Fruit fly (Drosophila melanogaster) whole organism, embryonic: ENCODE data around the gene Npc2g.

Source experiments
- Aef1 ChIP-seq: fragments of 200-800 bp; sonication (Bioruptor generic); IDR thresholded peaks from 3 replicates; pipeline ENCODE4 v1.3.6; 2022; ENCODE audit warnings: missing biosample characterization, missing genetic modification characterization
- Atf6 ChIP-seq: fragments of 200-800 bp; sonication (Bioruptor generic); IDR thresholded peaks from 2 replicates; pipeline ENCODE4 v1.3.6; 2022; ENCODE audit warnings: missing biosample characterization, missing genetic modification characterization
- CG10543 ChIP-seq: fragments of 200-800 bp; sonication (Bioruptor generic); optimal IDR thresholded peaks from 3 replicates; lab custom pipeline; 2017; ENCODE audit warnings: missing biosample characterization, mild to moderate bottlenecking, missing genetic modification characterization, moderate library complexity
- CG11456 ChIP-seq: fragments of 200-800 bp; sonication (Bioruptor generic); IDR thresholded peaks from 3 replicates; pipeline ENCODE4 v1.3.6; 2022; ENCODE audit warnings: missing biosample characterization, missing genetic modification characterization
- CG13424 ChIP-seq: fragments of 200-800 bp; sonication (Bioruptor generic); optimal IDR thresholded peaks from 2 replicates; lab custom pipeline; 2019; ENCODE audit warnings: missing biosample characterization, mild to moderate bottlenecking, missing genetic modification characterization, moderate library complexity
- CG15479 ChIP-seq: fragments of 200-800 bp; sonication (Bioruptor generic); optimal IDR thresholded peaks from 3 replicates; lab custom pipeline; 2019; ENCODE audit warnings: missing biosample characterization, mild to moderate bottlenecking, missing genetic modification characterization, moderate library complexity
- CG16779 ChIP-seq: fragments of 200-800 bp; sonication (Bioruptor generic); IDR thresholded peaks from 2 replicates; pipeline ENCODE4 v1.3.6; 2022; ENCODE audit warnings: missing biosample characterization, missing genetic modification characterization
- CG16813 ChIP-seq: fragments of 200-800 bp; sonication (Bioruptor generic); IDR thresholded peaks from 3 replicates; pipeline ENCODE4 v1.3.6; 2022; ENCODE audit warnings: missing biosample characterization, missing genetic modification characterization; ENCODE audit not compliant: partially characterized antibody
- CG17829 ChIP-seq: fragments of 200-800 bp; optimal IDR thresholded peaks from 2 replicates; lab custom pipeline; 2019; ENCODE audit warnings: missing biosample characterization, mild to moderate bottlenecking, missing genetic modification characterization, moderate library complexity
- CG2199 ChIP-seq: fragments of 200-800 bp; sonication (Bioruptor generic); IDR thresholded peaks from 3 replicates; pipeline ENCODE4 v1.3.6; 2022; ENCODE audit warnings: missing biosample characterization, missing genetic modification characterization
- CG34376 ChIP-seq: fragments of 200-800 bp; sonication (Bioruptor generic); optimal IDR thresholded peaks from 2 replicates; lab custom pipeline; 2018; ENCODE audit warnings: missing biosample characterization, mild to moderate bottlenecking, missing genetic modification characterization
- CG3838 ChIP-seq: fragments of 200-800 bp; sonication (Bioruptor generic); optimal IDR thresholded peaks from 3 replicates; lab custom pipeline; 2016; ENCODE audit warnings: missing biosample characterization, missing genetic modification characterization
- CG7372 ChIP-seq: fragments of 200-800 bp; sonication (Bioruptor generic); IDR thresholded peaks from 2 replicates; pipeline ENCODE4 v1.3.6; 2022; ENCODE audit warnings: missing biosample characterization, missing genetic modification characterization
- CG8478 ChIP-seq: fragments of >200 bp; optimal IDR thresholded peaks from 2 replicates; lab custom pipeline; 2018
- CG9876 ChIP-seq: fragments of 200-800 bp; sonication (Bioruptor generic); optimal IDR thresholded peaks from 2 replicates; lab custom pipeline; 2016; ENCODE audit warnings: missing biosample characterization, missing genetic modification characterization
- CG9932 ChIP-seq: fragments of 200-800 bp; sonication (Bioruptor generic); IDR thresholded peaks from 2 replicates; pipeline ENCODE4 v1.3.6; 2022; ENCODE audit warnings: missing biosample characterization, missing genetic modification characterization
- CTCF ChIP-seq: fragments of 200-800 bp; sonication (Bioruptor generic); optimal IDR thresholded peaks from 2 replicates; lab custom pipeline; 2017; ENCODE audit warnings: missing biosample characterization, mild to moderate bottlenecking, missing genetic modification characterization, moderate library complexity
- D19A ChIP-seq: fragments of 200-800 bp; optimal IDR thresholded peaks from 3 replicates; lab custom pipeline; 2019; ENCODE audit warnings: missing biosample characterization, mild to moderate bottlenecking, missing genetic modification characterization, moderate library complexity
- Deaf1 ChIP-seq: fragments of 200-800 bp; optimal IDR thresholded peaks from 3 replicates; lab custom pipeline; 2019; ENCODE audit warnings: missing biosample characterization, mild to moderate bottlenecking, missing genetic modification characterization, moderate library complexity
- Dek ChIP-seq: fragments of 200-800 bp; sonication (Bioruptor generic); optimal IDR thresholded peaks from 3 replicates; lab custom pipeline; 2019; ENCODE audit warnings: missing biosample characterization, mild to moderate bottlenecking, missing genetic modification characterization, moderate library complexity
- Dip3 ChIP-seq: fragments of 200-800 bp; sonication (Bioruptor generic); optimal IDR thresholded peaks from 3 replicates; lab custom pipeline; 2016; ENCODE audit warnings: missing biosample characterization, missing genetic modification characterization
- Hey ChIP-seq: fragments of 200-800 bp; sonication (Bioruptor generic); optimal IDR thresholded peaks from 3 replicates; lab custom pipeline; 2018; ENCODE audit warnings: missing biosample characterization, mild to moderate bottlenecking, missing genetic modification characterization
- HmgZ ChIP-seq: fragments of 200-800 bp; sonication (Bioruptor generic); optimal IDR thresholded peaks from 2 replicates; lab custom pipeline; 2018; ENCODE audit warnings: missing biosample characterization, mild to moderate bottlenecking, missing genetic modification characterization
- Hmr ChIP-seq: fragments of 200-800 bp; sonication (Bioruptor generic); optimal IDR thresholded peaks from 3 replicates; lab custom pipeline; 2017; ENCODE audit warnings: mild to moderate bottlenecking, missing biosample characterization, missing genetic modification reagents, missing genetic modification characterization
- Mad ChIP-seq: fragments of 200-800 bp; sonication (Bioruptor generic); optimal IDR thresholded peaks from 2 replicates; lab custom pipeline; 2016; ENCODE audit warnings: missing biosample characterization, missing genetic modification characterization
- Nf-YB ChIP-seq: fragments of 200-800 bp; sonication (Bioruptor generic); optimal IDR thresholded peaks from 3 replicates; lab custom pipeline; 2019; ENCODE audit warnings: missing biosample characterization, mild to moderate bottlenecking, missing genetic modification characterization, moderate library complexity
- Poxn ChIP-seq: fragments of 200-800 bp; sonication (Bioruptor generic); IDR thresholded peaks from 2 replicates; pipeline ENCODE4 v1.3.6; 2022; ENCODE audit warnings: missing biosample characterization, missing genetic modification characterization
- Sry-δ ChIP-seq: fragments of 200-800 bp; sonication (Bioruptor generic); optimal IDR thresholded peaks from 2 replicates; lab custom pipeline; 2016; ENCODE audit warnings: missing biosample characterization, missing genetic modification characterization
- TFAM ChIP-seq: fragments of 200-800 bp; sonication (Bioruptor generic); optimal IDR thresholded peaks from 2 replicates; lab custom pipeline; 2017; ENCODE audit warnings: missing biosample characterization, missing genetic modification characterization, inconsistent platforms
- Trl ChIP-seq, 3 experiments: fragments of >200 bp in 2 of 3; fragments of 200-800 bp in 1 of 3; sonication (Bioruptor generic) in 1 of 3; optimal IDR thresholded peaks; 2 replicates in 1 of 3; 3 replicates in 2 of 3; lab custom pipeline; 2016 to 2017; ENCODE audit warnings: missing biosample characterization in 1 of 3, missing genetic modification characterization in 1 of 3
- Usf ChIP-seq: fragments of 200-800 bp; sonication (Bioruptor generic); optimal IDR thresholded peaks from 2 replicates; lab custom pipeline; 2017; ENCODE audit warnings: missing genotype, missing biosample characterization, missing genetic modification characterization
- ato ChIP-seq: fragments of 200-800 bp; sonication (Bioruptor generic); IDR thresholded peaks from 2 replicates; pipeline ENCODE4 v1.3.6; 2022; ENCODE audit warnings: missing biosample characterization, missing genetic modification characterization; ENCODE audit not compliant: partially characterized antibody
- cas ChIP-seq: fragments of 200-800 bp; sonication (Bioruptor generic); IDR thresholded peaks from 2 replicates; pipeline ENCODE4 v1.3.6; 2022; ENCODE audit warnings: missing biosample characterization, missing genetic modification characterization
- cg ChIP-seq: fragments of 200-800 bp; sonication (Bioruptor generic); optimal IDR thresholded peaks from 3 replicates; lab custom pipeline; 2019; ENCODE audit warnings: missing biosample characterization, mild to moderate bottlenecking, missing genetic modification characterization, moderate library complexity
- crol ChIP-seq: fragments of 200-800 bp; sonication (Bioruptor generic); IDR thresholded peaks from 2 replicates; pipeline ENCODE4 v1.3.6; 2022; ENCODE audit warnings: missing biosample characterization, missing genetic modification characterization
- ftz-f1 ChIP-seq: fragments of 200-800 bp; sonication (Bioruptor generic); optimal IDR thresholded peaks from 2 replicates; lab custom pipeline; 2016; ENCODE audit warnings: missing biosample characterization, missing genetic modification characterization
- gsb-n ChIP-seq: fragments of 200-800 bp; sonication (Bioruptor generic); optimal IDR thresholded peaks from 3 replicates; lab custom pipeline; 2018; ENCODE audit warnings: missing biosample characterization, mild to moderate bottlenecking, missing genetic modification characterization
- ind ChIP-seq: fragments of 200-800 bp; sonication (Bioruptor generic); optimal IDR thresholded peaks from 3 replicates; lab custom pipeline; 2016; ENCODE audit warnings: missing biosample characterization, missing genetic modification characterization
- knrl ChIP-seq: fragments of 200-800 bp; sonication (Bioruptor generic); IDR thresholded peaks from 3 replicates; pipeline ENCODE4 v1.3.6; 2022; ENCODE audit warnings: missing biosample characterization, missing genetic modification characterization; ENCODE audit not compliant: partially characterized antibody
- mam ChIP-seq: fragments of 200-800 bp; sonication (Bioruptor generic); optimal IDR thresholded peaks from 3 replicates; lab custom pipeline; 2016; ENCODE audit warnings: missing biosample characterization, missing genetic modification characterization
- nerfin-1 ChIP-seq: fragments of 200-800 bp; sonication (Bioruptor generic); optimal IDR thresholded peaks from 3 replicates; lab custom pipeline; 2019; ENCODE audit warnings: missing biosample characterization, mild to moderate bottlenecking, missing genetic modification characterization, moderate library complexity
- odd ChIP-seq: fragments of 200-800 bp; sonication (Bioruptor generic); optimal IDR thresholded peaks from 2 replicates; lab custom pipeline; 2017; ENCODE audit warnings: missing biosample characterization, mild to moderate bottlenecking, missing genetic modification characterization
- otp ChIP-seq: fragments of 200-800 bp; sonication (Bioruptor generic); IDR thresholded peaks from 3 replicates; pipeline ENCODE4, ENCODE4 v1.3.6; 2022; ENCODE audit warnings: missing biosample characterization, missing genetic modification characterization
- pb ChIP-seq: fragments of 200-800 bp; sonication (Bioruptor generic); optimal IDR thresholded peaks from 3 replicates; lab custom pipeline; 2016; ENCODE audit warnings: missing biosample characterization, missing genetic modification characterization
- phol ChIP-seq: fragments of 200-800 bp; sonication (Bioruptor generic); optimal IDR thresholded peaks from 3 replicates; lab custom pipeline; 2018; ENCODE audit warnings: missing biosample characterization, mild to moderate bottlenecking, missing genetic modification characterization, moderate library complexity
- prd ChIP-seq, 3 experiments: fragments of >200 bp in 2 of 3; fragments of 200-800 bp in 1 of 3; sonication (Bioruptor generic) in 1 of 3; optimal IDR thresholded peaks in 2 of 3; IDR thresholded peaks in 1 of 3; 2 replicates in 2 of 3; 3 replicates in 1 of 3; pipeline versions ENCODE4 v1.3.6 to Lab custom; 2017 to 2022; ENCODE audit warnings: missing biosample characterization in 1 of 3, missing genetic modification characterization in 1 of 3
- slou ChIP-seq: fragments of 200-800 bp; sonication (Bioruptor generic); optimal IDR thresholded peaks from 3 replicates; lab custom pipeline; 2016; ENCODE audit warnings: missing biosample characterization, missing genetic modification characterization
- tio ChIP-seq: fragments of 200-800 bp; sonication (Bioruptor generic); optimal IDR thresholded peaks from 2 replicates; lab custom pipeline; 2017; ENCODE audit warnings: missing biosample characterization, missing genetic modification characterization, inconsistent platforms
- zen2 ChIP-seq: fragments of 200-800 bp; sonication (Bioruptor generic); IDR thresholded peaks from 3 replicates; pipeline ENCODE4 v1.3.6; 2022; ENCODE audit warnings: missing biosample characterization, missing genetic modification characterization; ENCODE audit not compliant: partially characterized antibody

Gene Npc2g

dm6 chr3R:30765306-30766033, 20.4 kb upstream of the Npc2g start, which contains the start of gene zfh1 (continued):
- TF ChIP-seq Nf-YB (GFP tag; lab: Kevin White, UChicago) (peak; percentile 87), Trl (optimal IDR thresholded peaks at IDR 0.05; lab: Kevin White, UChicago) (peak; percentile 78 to 87), Trl (GFP tag; optimal IDR thresholded peaks at IDR 0.05; lab: Kevin White, UChicago) (peak; percentile 7), Mad (GFP tag; lab: Kevin White, UChicago) (no peak), CG2199 (peak; percentile 76; the same call in 2 of the 3 replicates), crol (GFP tag; lab: Robert Waterston, UW) (peak; percentile 92), CG34376 (GFP tag; lab: Kevin White, UChicago) (peak; percentile 15), CG16813 (GFP tag; lab: Robert Waterston, UW) (no peak; the same call in 2 of the 3 replicates), CG10543 (GFP tag; lab: Kevin White, UChicago) (peak; percentile 2), cg (GFP tag; lab: Kevin White, UChicago) (peak; percentile 90), zen2 (peak; percentile 62; the same call in 2 of the 3 replicates), prd (optimal IDR thresholded peaks at IDR 0.05; lab: Kevin White, UChicago) (no peak), prd (GFP tag; IDR thresholded peaks at IDR 0.05; lab: Robert Waterston, UW) (0 out of 3 replicates have a peak, but pooled peaks have one; percentile 6), CG15479 (GFP tag; lab: Kevin White, UChicago) (peak; percentile 28), CTCF (GFP tag; lab: Kevin White, UChicago) (no peak), Usf (GFP tag; lab: Kevin White, UChicago) (no peak), mam (GFP tag; lab: Kevin White, UChicago) (no peak), Atf6 (GFP tag; lab: Robert Waterston, UW) (0 out of 2 replicates have a peak, but pooled peaks have one; percentile 26), gsb-n (tag; lab: Kevin White, UChicago) (peak; percentile 6), CG3838 (no peak), CG9876 (GFP tag; lab: Kevin White, UChicago) (no peak), nerfin-1 (peak; percentile 43), CG17829 (peak; percentile 10), cas (no peak), Poxn (GFP tag; lab: Robert Waterston, UW) (no peak)

- TF ChIP-seq D19A = no peak
- no peak for TF ChIP-seq ftz-f1 (GFP tag; lab: Kevin White, UChicago)
- TF ChIP-seq TFAM = no peak
- TF ChIP-seq CG11456 (GFP tag; lab: Robert Waterston, UW) = no peak
- TF ChIP-seq slou (GFP tag; lab: Kevin White, UChicago) = no peak
- TF ChIP-seq knrl (GFP tag; lab: Robert Waterston, UW) = no peak
- no peak for TF ChIP-seq tio (GFP tag; lab: Kevin White, UChicago)
- no peak for TF ChIP-seq Dek
- TF ChIP-seq Hey = no peak
- no peak for TF ChIP-seq HmgZ (tag; lab: Kevin White, UChicago)
- no peak for TF ChIP-seq CG13424 (tag; lab: Kevin White, UChicago)
- TF ChIP-seq Deaf1 (tag; lab: Kevin White, UChicago) = peak; percentile 44
- TF ChIP-seq Hmr (GFP tag; lab: Kevin White, UChicago) = no peak
- no peak for TF ChIP-seq ato
- no peak for TF ChIP-seq phol (tag; lab: Kevin White, UChicago)
- no peak for TF ChIP-seq CG7372
- TF ChIP-seq otp (GFP tag; lab: Robert Waterston, UW) = peak; percentile 68; the same call in 1 of the 3 replicates
- no peak for TF ChIP-seq pb (GFP tag; lab: Kevin White, UChicago)
- TF ChIP-seq ind (GFP tag; lab: Kevin White, UChicago) = no peak
- peak; percentile 50; the same call in 2 of the 3 replicates for TF ChIP-seq Aef1
- peak; percentile 86 for TF ChIP-seq CG8478 (lab: Kevin White, UChicago)
- TF ChIP-seq CG9932 = no peak
- peak; percentile 65 for TF ChIP-seq crol (GFP tag; lab: Robert Waterston, UW)
- TF ChIP-seq Dip3 = no peak
- no peak for TF ChIP-seq CG16779 (GFP tag; lab: Robert Waterston, UW)
- TF ChIP-seq odd (GFP tag; lab: Kevin White, UChicago) = no peak
- no peak for TF ChIP-seq Sry-δ
These were observed 19.1 kb upstream of the Npc2g start for dm6 chr3R:30764121-30764520.
